Fruit fly (Drosophila melanogaster) Kc167 (cell line): ENCODE results near the gene CG18809.

Experiments used
- Myc ChIP-seq: fragments of >200 bp; optimal IDR thresholded peaks from 2 replicates; lab custom pipeline; 2017; ENCODE audit warnings: missing external identifiers
- Sin3A ChIP-seq: fragments of >200 bp; optimal IDR thresholded peaks from 2 replicates; lab custom pipeline; 2018; ENCODE audit warnings: missing external identifiers
- h ChIP-seq: fragments of >200 bp; optimal IDR thresholded peaks from 3 replicates; lab custom pipeline; 2018; ENCODE audit warnings: missing external identifiers
- insv ChIP-seq: fragments of >200 bp; optimal IDR thresholded peaks from 3 replicates; lab custom pipeline; 2018; ENCODE audit warnings: missing external identifiers

- TF ChIP-seq Myc (lab: Kevin White, UChicago) (no peak), h (lab: Kevin White, UChicago) (no peak), insv (no peak), Sin3A (lab: Kevin White, UChicago) (no peak)
These were observed 47.3 kb downstream of the CG18809 start, which contains the start of gene Cdc42 for dm6 chrX:19696845-19697244.
